Fruit fly (Drosophila melanogaster): Measurements from ENCODE around the gene Ddrgk1.
A peak's percentile ranks its signal among the peaks of the same experiment; 100 is the strongest.

The Ddrgk1 gene

dm6 chr3R:21205680-21206326 is 9.1 kb upstream of the Ddrgk1 start (continued):
- TF ChIP-seq CG10543 (GFP tag; optimal IDR thresholded peaks at IDR 0.05): no peak
- no peak for TF ChIP-seq CG4328 (GFP tag; optimal IDR thresholded peaks at IDR 0.05)
- TF ChIP-seq zf30C (GFP tag; optimal IDR thresholded peaks at IDR 0.05): peak; percentile 37
- TF ChIP-seq CG10366 (GFP tag; IDR thresholded peaks at IDR 0.05): 0 out of 2 replicates have a peak, but pooled peaks have one; percentile 12
- no peak for TF ChIP-seq slbo (GFP tag; IDR thresholded peaks at IDR 0.05)
- no peak for TF ChIP-seq CG2202 (tag; optimal IDR thresholded peaks at IDR 0.05)
- peak; percentile 64 for TF ChIP-seq CG4424 (GFP tag; optimal IDR thresholded peaks at IDR 0.05)
- no peak for TF ChIP-seq lilli (GFP tag; optimal IDR thresholded peaks at IDR 0.05)
- no peak for TF ChIP-seq hkb (optimal IDR thresholded peaks at IDR 0.05)
- TF ChIP-seq hkb (GFP tag; IDR thresholded peaks at IDR 0.05): no peak
- peak; percentile 38 for TF ChIP-seq Sox102F (GFP tag; optimal IDR thresholded peaks at IDR 0.05)
- TF ChIP-seq CG8388 (GFP tag; optimal IDR thresholded peaks at IDR 0.05): peak; percentile 52
- TF ChIP-seq CG14860 (GFP tag; IDR thresholded peaks at IDR 0.05; ENCODE audit: partially characterized antibody): no peak
- TF ChIP-seq D19A (tag; optimal IDR thresholded peaks at IDR 0.05): peak; percentile 49
- peak; percentile 15 for TF ChIP-seq CG6654 (GFP tag; optimal IDR thresholded peaks at IDR 0.05)
- TF ChIP-seq da (GFP tag; optimal IDR thresholded peaks at IDR 0.05): no peak
- TF ChIP-seq CG13775 (GFP tag; optimal IDR thresholded peaks at IDR 0.05): peak; percentile 29
- TF ChIP-seq ssp (GFP tag; IDR thresholded peaks at IDR 0.05): peak; percentile 48; the same call in 1 of the 2 replicates
- TF ChIP-seq tio (GFP tag; optimal IDR thresholded peaks at IDR 0.05): peak; percentile 26
- TF ChIP-seq CG11504 (tag; optimal IDR thresholded peaks at IDR 0.05): peak; percentile 68
- TF ChIP-seq CG16815 (GFP tag; optimal IDR thresholded peaks at IDR 0.05): no peak
- TF ChIP-seq CG3726 (GFP tag; IDR thresholded peaks at IDR 0.05): no peak
- no peak for TF ChIP-seq cato (GFP tag; optimal IDR thresholded peaks at IDR 0.05; ENCODE audit: borderline replicate concordance)
- TF ChIP-seq CG8281 (tag; optimal IDR thresholded peaks at IDR 0.05): peak; percentile 5
- no peak for TF ChIP-seq Antp (GFP tag; optimal IDR thresholded peaks at IDR 0.05)
- peak; percentile 68; the same call in 2 of the 3 replicates for TF ChIP-seq gce (GFP tag; IDR thresholded peaks at IDR 0.05)
- peak; percentile 56 for TF ChIP-seq CG1603 (tag; optimal IDR thresholded peaks at IDR 0.05)
- TF ChIP-seq Oli (tag; optimal IDR thresholded peaks at IDR 0.05): peak; percentile 49
- TF ChIP-seq chn (GFP tag; optimal IDR thresholded peaks at IDR 0.05): peak; percentile 43
- TF ChIP-seq CG30403 (GFP tag; optimal IDR thresholded peaks at IDR 0.05): peak; percentile 41
- TF ChIP-seq ewg (GFP tag; optimal IDR thresholded peaks at IDR 0.05): peak; percentile 34
- peak; percentile 79 for TF ChIP-seq Med (GFP tag)
- TF ChIP-seq Xbp1 (GFP tag; optimal IDR thresholded peaks at IDR 0.05): peak; percentile 36
- peak; percentile 58 for TF ChIP-seq nau (GFP tag; optimal IDR thresholded peaks at IDR 0.05)
- TF ChIP-seq CG17385 (GFP tag; optimal IDR thresholded peaks at IDR 0.05): peak; percentile 20
- TF ChIP-seq CG43689 (GFP tag; IDR thresholded peaks at IDR 0.05): no peak
- no peak for TF ChIP-seq Ets65A (GFP tag)
- TF ChIP-seq en (GFP tag; optimal IDR thresholded peaks at IDR 0.05): no peak
- TF ChIP-seq CG14710 (tag; optimal IDR thresholded peaks at IDR 0.05): peak; percentile 45
- TF ChIP-seq CkIIα-i1 (GFP tag; IDR thresholded peaks at IDR 0.05): no peak
- TF ChIP-seq Hsf (GFP tag; optimal IDR thresholded peaks at IDR 0.05): no peak
- TF ChIP-seq bsh (GFP tag; optimal IDR thresholded peaks at IDR 0.05): peak; percentile 54 to 67
- no peak for TF ChIP-seq Camta (GFP tag; optimal IDR thresholded peaks at IDR 0.05)
- no peak for TF ChIP-seq CG15011 (GFP tag; optimal IDR thresholded peaks at IDR 0.05)
- peak; percentile 39 for TF ChIP-seq fd96Cb (tag; optimal IDR thresholded peaks at IDR 0.05)
- TF ChIP-seq lov (optimal IDR thresholded peaks at IDR 0.05): no peak
- peak; percentile 61; the same call in 1 of the 3 replicates for TF ChIP-seq lov (GFP tag; IDR thresholded peaks at IDR 0.05)
- TF ChIP-seq Sry-β (GFP tag; optimal IDR thresholded peaks at IDR 0.05): no peak
- no peak for TF ChIP-seq C15 (GFP tag; IDR thresholded peaks at IDR 0.05)
- no peak for TF ChIP-seq CG13424 (tag; optimal IDR thresholded peaks at IDR 0.05)
